Worm (Caenorhabditis elegans) whole organism, late embryonic: Measurements from ENCODE around the gene VM106R.1.

ENCODE experiments used
- K09A11.1 ChIP-seq: sonication (generic microtip); optimal IDR thresholded peaks from 2 replicates; lab custom pipeline; 2017; ENCODE audit warnings: antibody characterized with exemption, mild to moderate bottlenecking, missing genetic modification characterization, missing compliant biosample characterization; ENCODE audit not compliant: insufficient read depth
- ahr-1 ChIP-seq: sonication (generic microtip); optimal IDR thresholded peaks from 2 replicates; lab custom pipeline; 2016; ENCODE audit warnings: missing genetic modification characterization, missing compliant biosample characterization
- ama-1 ChIP-seq: fragments of 150-350 bp; optimal IDR thresholded peaks from 2 replicates; lab custom pipeline; 2014
- ceh-14 ChIP-seq: sonication (generic microtip); optimal IDR thresholded peaks from 2 replicates; lab custom pipeline; 2016; ENCODE audit warnings: missing genotype, missing genetic modification characterization, missing compliant biosample characterization
- elt-2 ChIP-seq: sonication (generic microtip); optimal IDR thresholded peaks from 2 replicates; lab custom pipeline; 2016; ENCODE audit warnings: missing genetic modification reagents, missing genetic modification characterization, missing compliant biosample characterization
- ets-4 ChIP-seq: sonication (generic microtip); optimal IDR thresholded peaks from 2 replicates; lab custom pipeline; 2016; ENCODE audit warnings: missing genetic modification characterization, missing compliant biosample characterization
- fkh-10 ChIP-seq: fragments of 150-350 bp; optimal IDR thresholded peaks from 2 replicates; lab custom pipeline; 2014; ENCODE audit warnings: missing biosample characterization, missing genetic modification reagents, missing genetic modification characterization
- fkh-6 ChIP-seq: sonication (generic microtip); optimal IDR thresholded peaks from 2 replicates; lab custom pipeline; 2016; ENCODE audit warnings: missing genetic modification characterization, missing compliant biosample characterization
- nfya-1 ChIP-seq: sonication (generic microtip); optimal IDR thresholded peaks from 2 replicates; lab custom pipeline; 2017; ENCODE audit warnings: missing genetic modification characterization, mild to moderate bottlenecking, missing compliant biosample characterization, antibody characterized with exemption, moderate library complexity
- nhr-11 ChIP-seq: fragments of 150-350 bp; optimal IDR thresholded peaks from 2 replicates; lab custom pipeline; 2014; ENCODE audit warnings: missing biosample characterization, missing genetic modification characterization
- nhr-232 ChIP-seq: sonication (generic microtip); optimal IDR thresholded peaks from 2 replicates; lab custom pipeline; 2016; ENCODE audit warnings: missing genetic modification characterization, missing compliant biosample characterization
- pha-4 ChIP-seq: fragments of 150-350 bp; optimal IDR thresholded peaks from 2 replicates; lab custom pipeline; 2018; ENCODE audit warnings: missing biosample characterization, missing genetic modification reagents, missing genetic modification characterization
- tbx-2 ChIP-seq: sonication (generic microtip); optimal IDR thresholded peaks from 2 replicates; lab custom pipeline; 2016; ENCODE audit warnings: missing genetic modification characterization, missing compliant biosample characterization
- unc-86 ChIP-seq: sonication (generic microtip); optimal IDR thresholded peaks from 2 replicates; lab custom pipeline; 2016; ENCODE audit warnings: missing genetic modification characterization, missing compliant biosample characterization

ce11 chrII:10840067-10840466 is 11.1 kb upstream of the VM106R.1 start:
- TF ChIP-seq nfya-1 (tag; lab: Kevin White, UChicago) (peak; percentile 74), fkh-10 (GFP tag; lab: Kevin White, UChicago) (no peak), fkh-6 (tag; lab: Kevin White, UChicago) (peak; percentile 84), tbx-2 (tag; lab: Kevin White, UChicago) (peak; percentile 93), unc-86 (tag; lab: Kevin White, UChicago) (peak; percentile 91), elt-2 (peak; percentile 94), ets-4 (tag; lab: Kevin White, UChicago) (no peak), nhr-232 (tag; lab: Kevin White, UChicago) (peak; percentile 87), pha-4 (tag; lab: Kevin White, UChicago) (no peak), nhr-11 (tag; lab: Kevin White, UChicago) (no peak), K09A11.1 (tag; lab: Kevin White, UChicago) (peak; percentile 85), ceh-14 (peak; percentile 58), ama-1 (lab: Kevin White, UChicago) (no peak), ahr-1 (tag; lab: Kevin White, UChicago) (peak; percentile 77)
